Worm (Caenorhabditis elegans): Measurements from ENCODE around the gene mai-1.

mai-1 gene

DNA sequence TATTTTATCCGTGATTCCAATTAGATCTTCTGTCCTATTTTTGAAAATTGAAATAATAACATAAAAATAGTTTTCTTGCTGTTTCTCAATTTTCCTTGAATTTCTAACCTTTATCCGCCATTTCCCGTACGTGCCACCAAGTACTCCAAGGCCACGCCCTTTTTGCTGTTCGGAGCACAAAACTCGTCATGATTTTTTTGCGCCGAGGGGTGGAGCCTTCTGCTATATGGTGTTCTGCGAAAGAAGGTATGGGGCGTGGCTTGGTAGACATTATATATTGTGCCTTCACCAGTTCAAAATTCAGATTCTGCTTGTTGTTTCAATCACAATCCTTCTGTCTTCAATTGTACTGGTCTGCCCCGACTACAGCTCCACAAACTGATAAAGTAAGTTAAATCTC is 28.9 kb upstream of the mai-1 start, which contains the start of gene C15C7.4:
Gene C15C7.4 (plus strand): TSS at position 301 of the 400 bp plus-strand sequence.
- TF ChIP-seq nhr-6 (tag; optimal IDR thresholded peaks at IDR 0.05) (no peak), dmd-4 (tag; optimal IDR thresholded peaks at IDR 0.05) (no peak), mab-5 (tag; optimal IDR thresholded peaks at IDR 0.05) (no peak), ztf-11 (tag; optimal IDR thresholded peaks at IDR 0.05) (no peak), lsy-2 (tag; optimal IDR thresholded peaks at IDR 0.05) (no peak), nhr-23 (tag; optimal IDR thresholded peaks at IDR 0.05) (no peak), egl-27 (tag; optimal IDR thresholded peaks at IDR 0.05) (no peak), F13H6.1 (tag; optimal IDR thresholded peaks at IDR 0.05) (no peak), nhr-25 (tag; optimal IDR thresholded peaks at IDR 0.05) (no peak), lin-13 (GFP tag; optimal IDR thresholded peaks at IDR 0.05) (no peak), sem-4 (tag; optimal IDR thresholded peaks at IDR 0.05) (no peak), crh-2 (tag; optimal IDR thresholded peaks at IDR 0.05) (no peak), elt-3 (tag; optimal IDR thresholded peaks at IDR 0.05) (no peak), fos-1 (tag; optimal IDR thresholded peaks at IDR 0.05) (no peak), nhr-77 (tag; optimal IDR thresholded peaks at IDR 0.05) (no peak), Y55F3AM.14 (GFP tag; optimal IDR thresholded peaks at IDR 0.05) (no peak)

DNA sequence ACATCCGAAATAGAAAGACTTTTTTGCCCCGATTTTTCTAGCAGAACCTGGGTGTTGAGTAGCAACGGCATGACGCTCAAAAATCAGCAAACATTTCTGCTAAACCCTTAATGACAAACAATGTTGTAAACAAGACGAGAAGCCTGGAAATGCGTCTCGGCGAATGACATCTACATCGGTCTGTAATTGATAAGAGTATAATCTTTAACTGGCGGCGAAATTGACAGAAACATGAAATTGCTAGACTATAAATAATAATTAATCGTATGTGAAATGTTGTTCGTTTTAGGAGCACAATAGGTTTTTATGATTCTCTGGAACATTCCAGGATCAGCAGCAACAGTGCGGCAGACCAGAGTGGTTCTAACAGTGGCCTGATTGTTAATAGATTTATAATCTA is 25.3 kb upstream of the mai-1 start:
- TF ChIP-seq nhr-23 (tag; optimal IDR thresholded peaks at IDR 0.05) (no peak), fos-1 (tag; optimal IDR thresholded peaks at IDR 0.05) (peak; percentile 20), sma-9 (GFP tag; optimal IDR thresholded peaks at IDR 0.05) (peak; percentile 19), sma-9 (tag; optimal IDR thresholded peaks at IDR 0.05) (no peak), elt-3 (tag; optimal IDR thresholded peaks at IDR 0.05) (no peak), lin-11 (tag; optimal IDR thresholded peaks at IDR 0.05) (no peak), snpc-4 (tag; optimal IDR thresholded peaks at IDR 0.05) (no peak), lin-13 (GFP tag; optimal IDR thresholded peaks at IDR 0.05) (no peak)

DNA sequence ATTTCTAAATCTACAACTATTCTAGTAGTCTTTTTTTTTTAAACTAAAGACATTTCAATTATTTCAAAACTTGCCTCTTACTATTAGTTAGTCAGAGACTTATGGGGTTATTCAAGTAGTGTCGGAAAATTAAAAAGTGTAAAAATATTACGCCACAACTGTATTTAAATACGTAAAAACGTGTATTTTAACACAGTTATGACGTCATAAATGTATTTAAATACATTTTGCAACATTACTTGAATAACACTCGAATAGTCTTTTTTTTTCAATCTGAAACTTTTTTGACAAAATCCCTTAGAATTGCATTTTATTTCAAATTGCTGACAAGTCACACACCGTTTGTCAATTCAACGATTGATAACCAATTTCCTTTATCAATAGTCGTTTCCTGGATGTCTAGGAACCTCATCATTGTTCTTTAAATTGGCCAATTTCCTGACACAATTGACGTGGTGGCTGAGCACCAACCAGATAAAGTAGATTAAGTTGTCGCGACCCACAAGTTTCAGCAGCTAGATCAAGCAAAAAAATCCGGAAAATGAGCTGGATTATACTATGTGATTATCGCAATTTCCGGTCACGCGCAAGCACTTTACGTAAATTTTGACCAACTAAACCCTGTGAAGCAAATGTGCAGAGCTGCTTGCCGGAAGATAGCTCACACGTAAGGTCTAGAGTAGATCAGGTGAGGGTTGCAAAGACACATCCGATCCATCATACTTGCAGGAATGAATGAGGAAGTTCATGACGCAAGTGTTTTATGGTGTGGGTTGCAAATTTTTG is 23.3 kb upstream of the mai-1 start:
- TF ChIP-seq ama-1 (optimal IDR thresholded peaks at IDR 0.05) (no peak), lin-11 (tag; optimal IDR thresholded peaks at IDR 0.05) (no peak), nhr-237 (tag; optimal IDR thresholded peaks at IDR 0.05) (no peak), lsy-2 (tag; optimal IDR thresholded peaks at IDR 0.05) (no peak), C34F6.9 (tag; optimal IDR thresholded peaks at IDR 0.05) (no peak), R02D3.7 (tag; optimal IDR thresholded peaks at IDR 0.05) (no peak), elt-1 (tag; optimal IDR thresholded peaks at IDR 0.05) (no peak), ztf-1 (GFP tag; conservative IDR thresholded peaks at IDR 0.05) (no peak), unc-55 (GFP tag; optimal IDR thresholded peaks at IDR 0.05) (no peak), nhr-21 (tag; optimal IDR thresholded peaks at IDR 0.05) (no peak), ztf-11 (tag; optimal IDR thresholded peaks at IDR 0.05) (no peak), nhr-6 (tag; optimal IDR thresholded peaks at IDR 0.05) (no peak)

DNA sequence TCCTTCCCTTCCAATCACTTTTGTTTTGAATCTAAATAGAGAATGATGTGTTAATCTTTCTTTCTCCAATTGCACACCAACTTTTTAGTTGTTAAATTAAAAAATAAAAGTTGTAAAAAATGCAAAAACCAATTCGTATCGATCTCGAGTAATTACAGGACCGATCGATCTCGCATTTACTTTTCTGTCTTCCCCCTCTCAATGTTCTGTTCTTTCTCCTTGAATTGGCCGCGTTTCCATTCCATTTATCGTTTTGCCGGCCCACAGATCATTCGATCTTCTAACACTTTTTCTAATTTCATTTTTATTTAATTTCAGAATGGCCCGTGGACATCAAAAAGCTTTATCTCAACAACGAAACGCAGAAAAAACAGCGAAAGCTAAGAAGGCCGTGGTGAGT is 18.8 kb upstream of the mai-1 start, which contains the start of gene K10B3.1:
Gene K10B3.1 (plus strand): TSS at position 301 of the 400 bp plus-strand sequence.
- no peak for TF ChIP-seq ztf-11 (tag; optimal IDR thresholded peaks at IDR 0.05)
- peak; percentile 10 for TF ChIP-seq nhr-21 (tag; optimal IDR thresholded peaks at IDR 0.05)

DNA sequence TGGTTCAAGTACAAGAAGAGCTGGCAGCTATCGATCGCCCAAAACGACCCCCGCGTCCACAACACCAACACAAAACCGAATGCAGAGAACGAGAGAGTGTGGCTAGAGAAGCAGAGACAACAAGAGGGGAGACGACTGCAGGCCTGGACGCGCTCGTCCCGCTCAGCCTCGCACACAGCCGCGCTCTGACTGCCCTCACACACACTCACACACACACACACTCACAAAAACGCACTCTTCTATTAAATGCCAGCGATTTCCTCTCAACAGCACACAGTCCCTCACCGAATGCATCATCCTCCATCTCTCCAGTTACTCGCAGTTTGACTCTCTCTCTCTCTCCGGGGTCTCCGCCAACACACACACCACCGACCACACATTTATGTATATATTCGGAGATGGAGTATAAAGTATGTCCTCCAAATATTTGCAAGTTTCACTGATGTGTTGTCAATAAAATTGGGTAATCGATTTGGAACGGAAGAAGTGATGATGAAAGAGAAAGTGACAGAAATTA is 11.3 kb upstream of the mai-1 start:
- no peak for TF ChIP-seq mbf-1 (tag; optimal IDR thresholded peaks at IDR 0.05)
- TF ChIP-seq ztf-11 (tag; optimal IDR thresholded peaks at IDR 0.05): peak; percentile 9
- TF ChIP-seq unc-39 (tag; optimal IDR thresholded peaks at IDR 0.05): peak; percentile 92
- peak; percentile 97 for TF ChIP-seq fos-1 (tag; optimal IDR thresholded peaks at IDR 0.05)
- no peak for TF ChIP-seq nhr-10 (tag; optimal IDR thresholded peaks at IDR 0.05)
- TF ChIP-seq nhr-23 (tag; optimal IDR thresholded peaks at IDR 0.05): no peak
- TF ChIP-seq sma-9 (GFP tag; optimal IDR thresholded peaks at IDR 0.05): peak; percentile 87
- no peak for TF ChIP-seq sma-9 (tag; optimal IDR thresholded peaks at IDR 0.05)
- TF ChIP-seq ZK546.5 (tag; optimal IDR thresholded peaks at IDR 0.05): no peak
- TF ChIP-seq nhr-129 (tag; optimal IDR thresholded peaks at IDR 0.05): peak; percentile 98
- TF ChIP-seq sma-3 (GFP tag; optimal IDR thresholded peaks at IDR 0.05): peak; percentile 92
- no peak for TF ChIP-seq aly-2 (tag; optimal IDR thresholded peaks at IDR 0.05)
- TF ChIP-seq crh-2 (tag; optimal IDR thresholded peaks at IDR 0.05): peak; percentile 96
- TF ChIP-seq alr-1 (tag; optimal IDR thresholded peaks at IDR 0.05): no peak
- TF ChIP-seq Y55F3AM.14 (GFP tag; optimal IDR thresholded peaks at IDR 0.05): peak; percentile 93
- TF ChIP-seq mab-5 (tag; optimal IDR thresholded peaks at IDR 0.05): peak; percentile 85
- peak; percentile 67 to 87 for TF ChIP-seq mdl-1 (tag; optimal IDR thresholded peaks at IDR 0.05)
- TF ChIP-seq peb-1 (tag; optimal IDR thresholded peaks at IDR 0.05): peak; percentile 44
- TF ChIP-seq unc-55 (GFP tag; optimal IDR thresholded peaks at IDR 0.05): peak; percentile 98
- no peak for TF ChIP-seq unc-62 (GFP tag; optimal IDR thresholded peaks at IDR 0.05)
- no peak for TF ChIP-seq nhr-11 (tag; optimal IDR thresholded peaks at IDR 0.05)
- peak; percentile 85 for TF ChIP-seq nhr-21 (tag; optimal IDR thresholded peaks at IDR 0.05)
- TF ChIP-seq lsy-2 (tag; optimal IDR thresholded peaks at IDR 0.05): peak; percentile 78 to 88
- peak; percentile 71 for TF ChIP-seq lin-39 (tag; optimal IDR thresholded peaks at IDR 0.05)
- peak; percentile 98 for TF ChIP-seq F13H6.1 (tag; optimal IDR thresholded peaks at IDR 0.05)
- TF ChIP-seq ztf-1 (GFP tag; conservative IDR thresholded peaks at IDR 0.05): no peak
- TF ChIP-seq nhr-6 (tag; optimal IDR thresholded peaks at IDR 0.05): peak; percentile 91
- TF ChIP-seq sem-4 (tag; optimal IDR thresholded peaks at IDR 0.05): peak; percentile 92
- TF ChIP-seq dmd-4 (tag; optimal IDR thresholded peaks at IDR 0.05): no peak
- peak; percentile 93 for TF ChIP-seq nhr-25 (tag; optimal IDR thresholded peaks at IDR 0.05)
- peak; percentile 84 for TF ChIP-seq lin-13 (GFP tag; optimal IDR thresholded peaks at IDR 0.05)
- peak; percentile 9 for TF ChIP-seq nhr-77 (tag; optimal IDR thresholded peaks at IDR 0.05)
